Fruit fly (Drosophila melanogaster) whole organism, embryonic: ENCODE results near the gene CG9590.

Source experiments
- ATbp ChIP-seq: fragments of 200-800 bp; sonication (Bioruptor generic); optimal IDR thresholded peaks from 2 replicates; lab custom pipeline; 2017; ENCODE audit warnings: missing biosample characterization, mild to moderate bottlenecking, missing genetic modification characterization, missing genetic modification reagents
- CG10209 ChIP-seq: fragments of 200-800 bp; sonication (Bioruptor generic); optimal IDR thresholded peaks from 3 replicates; lab custom pipeline; 2017; ENCODE audit warnings: missing biosample characterization, mild to moderate bottlenecking, missing genetic modification characterization, missing genetic modification reagents
- CG10274 ChIP-seq: fragments of 200-800 bp; sonication (Bioruptor generic); optimal IDR thresholded peaks from 3 replicates; lab custom pipeline; 2017; ENCODE audit warnings: missing biosample characterization, mild to moderate bottlenecking, missing genetic modification characterization
- CG10366 ChIP-seq: fragments of 200-800 bp; sonication (Bioruptor generic); IDR thresholded peaks from 2 replicates; pipeline ENCODE4 v1.3.6; 2022; ENCODE audit warnings: missing biosample characterization, missing genetic modification characterization
- CG11560 ChIP-seq: fragments of 200-800 bp; sonication (Bioruptor generic); IDR thresholded peaks from 3 replicates; pipeline ENCODE4 v1.3.6; 2022; ENCODE audit warnings: missing biosample characterization, missing genetic modification characterization
- CG11723 ChIP-seq: fragments of 200-800 bp; sonication (Bioruptor generic); optimal IDR thresholded peaks from 2 replicates; lab custom pipeline; 2017; ENCODE audit warnings: missing biosample characterization, mild to moderate bottlenecking, missing genetic modification characterization
- CG13123 ChIP-seq: fragments of 200-800 bp; sonication (Bioruptor generic); optimal IDR thresholded peaks from 2 replicates; lab custom pipeline; 2016; ENCODE audit warnings: missing biosample characterization, missing genetic modification characterization
- CG15011 ChIP-seq: fragments of 200-800 bp; sonication (Bioruptor generic); optimal IDR thresholded peaks from 3 replicates; lab custom pipeline; 2018; ENCODE audit warnings: missing biosample characterization, mild to moderate bottlenecking, missing genetic modification characterization
- CG15073 ChIP-seq: fragments of 200-800 bp; sonication (Bioruptor generic); optimal IDR thresholded peaks from 2 replicates; lab custom pipeline; 2016; ENCODE audit warnings: missing biosample characterization, missing genetic modification characterization
- CG1529 ChIP-seq: fragments of 200-800 bp; sonication (Bioruptor generic); optimal IDR thresholded peaks from 3 replicates; lab custom pipeline; 2018; ENCODE audit warnings: missing biosample characterization, missing genetic modification characterization
- CG15479 ChIP-seq: fragments of 200-800 bp; sonication (Bioruptor generic); optimal IDR thresholded peaks from 3 replicates; lab custom pipeline; 2019; ENCODE audit warnings: missing biosample characterization, mild to moderate bottlenecking, missing genetic modification characterization, moderate library complexity
- CG17186 ChIP-seq: fragments of 200-800 bp; sonication (Bioruptor generic); optimal IDR thresholded peaks from 3 replicates; lab custom pipeline; 2017; ENCODE audit warnings: missing biosample characterization, missing genetic modification reagents, missing genetic modification characterization
- CG17802 ChIP-seq: fragments of 200-800 bp; sonication (Bioruptor generic); optimal IDR thresholded peaks from 2 replicates; lab custom pipeline; 2018; ENCODE audit warnings: missing biosample characterization, mild to moderate bottlenecking, missing genetic modification characterization, moderate library complexity
- CG18476 ChIP-seq: fragments of 200-800 bp; sonication (Bioruptor generic); optimal IDR thresholded peaks from 2 replicates; lab custom pipeline; 2016; ENCODE audit warnings: missing biosample characterization, mild to moderate bottlenecking, missing genetic modification characterization
- CG2199 ChIP-seq: fragments of 200-800 bp; sonication (Bioruptor generic); IDR thresholded peaks from 3 replicates; pipeline ENCODE4 v1.3.6; 2022; ENCODE audit warnings: missing biosample characterization, missing genetic modification characterization
- CG2678 ChIP-seq: fragments of 200-800 bp; sonication (Bioruptor generic); optimal IDR thresholded peaks from 3 replicates; lab custom pipeline; 2019; ENCODE audit warnings: missing biosample characterization, mild to moderate bottlenecking, missing genetic modification characterization, moderate library complexity
- CG30403 ChIP-seq: fragments of 200-800 bp; sonication (Bioruptor generic); optimal IDR thresholded peaks from 3 replicates; lab custom pipeline; 2016; ENCODE audit warnings: missing biosample characterization, missing genetic modification characterization
- CG31365 ChIP-seq: fragments of 200-800 bp; sonication (Bioruptor generic); optimal IDR thresholded peaks from 2 replicates; lab custom pipeline; 2018; ENCODE audit warnings: missing biosample characterization, mild to moderate bottlenecking, missing genetic modification characterization
- CG3163 ChIP-seq: fragments of 200-800 bp; sonication (Bioruptor generic); optimal IDR thresholded peaks from 3 replicates; lab custom pipeline; 2016; ENCODE audit warnings: missing biosample characterization, missing genetic modification characterization
- CG32767 ChIP-seq: fragments of 200-800 bp; sonication (Bioruptor generic); IDR thresholded peaks from 2 replicates; pipeline ENCODE4 v1.3.6; 2022; ENCODE audit warnings: missing biosample characterization, missing genetic modification characterization
- CG3726 ChIP-seq: fragments of 200-800 bp; sonication (Bioruptor generic); IDR thresholded peaks from 3 replicates; pipeline ENCODE4, ENCODE4 v1.3.6; 2022; ENCODE audit warnings: missing biosample characterization, missing genetic modification characterization
- CG4820 ChIP-seq: fragments of 200-800 bp; sonication (Bioruptor generic); optimal IDR thresholded peaks from 3 replicates; lab custom pipeline; 2016; ENCODE audit warnings: missing biosample characterization, missing genetic modification characterization
- Camta ChIP-seq: fragments of 200-800 bp; sonication (Bioruptor generic); optimal IDR thresholded peaks from 2 replicates; lab custom pipeline; 2016; ENCODE audit warnings: missing biosample characterization, missing genetic modification characterization
- D19B ChIP-seq: fragments of 200-800 bp; sonication (Bioruptor generic); optimal IDR thresholded peaks from 2 replicates; lab custom pipeline; 2017; ENCODE audit warnings: missing biosample characterization, mild to moderate bottlenecking, missing genetic modification characterization
- Dp ChIP-seq: fragments of 200-800 bp; sonication (Bioruptor generic); optimal IDR thresholded peaks from 2 replicates; lab custom pipeline; 2018; ENCODE audit warnings: missing biosample characterization, mild to moderate bottlenecking, missing genetic modification characterization, moderate library complexity
- E2f2 ChIP-seq: fragments of 200-800 bp; sonication (Bioruptor generic); IDR thresholded peaks from 2 replicates; pipeline ENCODE4 v1.3.6; 2022; ENCODE audit warnings: missing biosample characterization, missing genetic modification characterization
- Ets65A ChIP-seq: fragments of 200-800 bp; sonication (Bioruptor generic); peaks from one replicate; lab custom pipeline; 2016; ENCODE audit warnings: missing biosample characterization, missing genetic modification characterization
- HmgD ChIP-seq: fragments of 200-800 bp; sonication (Bioruptor generic); optimal IDR thresholded peaks from 3 replicates; lab custom pipeline; 2016; ENCODE audit warnings: missing biosample characterization, missing genetic modification characterization
- Hr78 ChIP-seq, 2 experiments: fragments of 200-800 bp in 1 of 2; fragments of >200 bp in 1 of 2; sonication (Bioruptor generic) in 1 of 2; optimal IDR thresholded peaks; 2 replicates each; lab custom pipeline; 2017 to 2019; ENCODE audit warnings: missing biosample characterization in 2 of 2, missing genetic modification characterization in 2 of 2, mild to moderate bottlenecking in 1 of 2, moderate library complexity in 1 of 2
- Lim3 ChIP-seq: fragments of 200-800 bp; sonication (Bioruptor generic); IDR thresholded peaks from 2 replicates; pipeline ENCODE4 v1.3.6; 2022; ENCODE audit warnings: missing biosample characterization, missing genetic modification characterization
- Nf-YB ChIP-seq: fragments of 200-800 bp; sonication (Bioruptor generic); optimal IDR thresholded peaks from 3 replicates; lab custom pipeline; 2019; ENCODE audit warnings: missing biosample characterization, mild to moderate bottlenecking, missing genetic modification characterization, moderate library complexity
- Optix ChIP-seq: fragments of 200-800 bp; sonication (Bioruptor generic); IDR thresholded peaks from 3 replicates; pipeline ENCODE4 v1.3.6; 2022; ENCODE audit warnings: missing biosample characterization, missing genetic modification characterization
- Scr ChIP-seq: fragments of 200-800 bp; sonication (Bioruptor generic); IDR thresholded peaks from 2 replicates; pipeline ENCODE4 v1.3.6; 2022; ENCODE audit warnings: missing biosample characterization, missing genetic modification characterization; ENCODE audit not compliant: partially characterized antibody
- bigmax ChIP-seq: fragments of 200-800 bp; sonication (Bioruptor generic); optimal IDR thresholded peaks from 2 replicates; lab custom pipeline; 2018; ENCODE audit warnings: missing biosample characterization, mild to moderate bottlenecking, missing genetic modification characterization
- eve ChIP-seq, 2 experiments: fragments of >200 bp; optimal IDR thresholded peaks; 2 replicates each; lab custom pipeline; 2017; ENCODE audit warnings: missing biosample characterization in 2 of 2, missing genetic modification characterization in 2 of 2
- eyg ChIP-seq: fragments of 200-800 bp; sonication (Bioruptor generic); optimal IDR thresholded peaks from 3 replicates; lab custom pipeline; 2016; ENCODE audit warnings: missing biosample characterization, missing genetic modification characterization
- h ChIP-seq: fragments of >200 bp; optimal IDR thresholded peaks from 2 replicates; lab custom pipeline; 2017
- inv ChIP-seq: fragments of 200-800 bp; sonication (Bioruptor generic); IDR thresholded peaks from 2 replicates; pipeline ENCODE4 v1.3.6; 2022; ENCODE audit warnings: missing biosample characterization, missing genetic modification characterization; ENCODE audit not compliant: partially characterized antibody
- kah ChIP-seq: fragments of 200-800 bp; sonication (Bioruptor generic); optimal IDR thresholded peaks from 2 replicates; lab custom pipeline; 2018; ENCODE audit warnings: missing biosample characterization, mild to moderate bottlenecking, missing genetic modification characterization
- org-1 ChIP-seq: fragments of 200-800 bp; sonication (Bioruptor generic); optimal IDR thresholded peaks from 2 replicates; lab custom pipeline; 2017; ENCODE audit warnings: missing biosample characterization, missing genetic modification characterization
- otp ChIP-seq: fragments of 200-800 bp; sonication (Bioruptor generic); IDR thresholded peaks from 3 replicates; pipeline ENCODE4, ENCODE4 v1.3.6; 2022; ENCODE audit warnings: missing biosample characterization, missing genetic modification characterization
- pan ChIP-seq, 4 experiments: fragments of >200 bp in 3 of 4; fragments of 200-800 bp in 1 of 4; sonication (Bioruptor generic) in 1 of 4; optimal IDR thresholded peaks in 3 of 4; IDR thresholded peaks in 1 of 4; 2 replicates each; pipeline versions ENCODE4 v1.3.6 to Lab custom; 2017 to 2022; ENCODE audit warnings: missing biosample characterization in 2 of 4, missing genetic modification characterization in 2 of 4, mixed read lengths in 1 of 4
- pb ChIP-seq: fragments of 200-800 bp; sonication (Bioruptor generic); optimal IDR thresholded peaks from 3 replicates; lab custom pipeline; 2016; ENCODE audit warnings: missing biosample characterization, missing genetic modification characterization
- pita ChIP-seq: fragments of 200-800 bp; sonication (Bioruptor generic); optimal IDR thresholded peaks from 2 replicates; lab custom pipeline; 2017; ENCODE audit warnings: missing biosample characterization, mild to moderate bottlenecking, missing genetic modification characterization
- scrt ChIP-seq: fragments of 200-800 bp; sonication (Bioruptor generic); optimal IDR thresholded peaks from 2 replicates; lab custom pipeline; 2018; ENCODE audit warnings: missing biosample characterization, mild to moderate bottlenecking, missing genetic modification characterization, moderate library complexity
- sens ChIP-seq: fragments of 200-800 bp; sonication (Bioruptor generic); peaks from one replicate; lab custom pipeline; 2016; ENCODE audit warnings: missing biosample characterization, missing genetic modification characterization
- sisA ChIP-seq: fragments of 200-800 bp; sonication (Bioruptor generic); IDR thresholded peaks from 2 replicates; pipeline ENCODE4 v1.3.6; 2022; ENCODE audit warnings: missing biosample characterization, missing genetic modification characterization
- sob ChIP-seq: fragments of 200-800 bp; sonication (Bioruptor generic); IDR thresholded peaks from 2 replicates; pipeline ENCODE4 v1.3.6; 2022; ENCODE audit warnings: missing biosample characterization, missing genetic modification characterization
- tll ChIP-seq, 2 experiments: fragments of 200-800 bp in 1 of 2; fragments of >200 bp in 1 of 2; sonication (Bioruptor generic) in 1 of 2; optimal IDR thresholded peaks; 2 replicates each; lab custom pipeline; 2017 to 2019; ENCODE audit warnings: missing biosample characterization in 2 of 2, missing genetic modification characterization in 2 of 2, mild to moderate bottlenecking in 1 of 2, moderate library complexity in 1 of 2
- trem ChIP-seq: fragments of 200-800 bp; optimal IDR thresholded peaks from 3 replicates; lab custom pipeline; 2019; ENCODE audit warnings: missing biosample characterization, mild to moderate bottlenecking, missing genetic modification characterization, moderate library complexity
- zfh2 ChIP-seq: fragments of 200-800 bp; sonication (Bioruptor generic); optimal IDR thresholded peaks from 2 replicates; lab custom pipeline; 2016; ENCODE audit warnings: missing biosample characterization, missing genetic modification characterization

CG9590 gene

DNA sequence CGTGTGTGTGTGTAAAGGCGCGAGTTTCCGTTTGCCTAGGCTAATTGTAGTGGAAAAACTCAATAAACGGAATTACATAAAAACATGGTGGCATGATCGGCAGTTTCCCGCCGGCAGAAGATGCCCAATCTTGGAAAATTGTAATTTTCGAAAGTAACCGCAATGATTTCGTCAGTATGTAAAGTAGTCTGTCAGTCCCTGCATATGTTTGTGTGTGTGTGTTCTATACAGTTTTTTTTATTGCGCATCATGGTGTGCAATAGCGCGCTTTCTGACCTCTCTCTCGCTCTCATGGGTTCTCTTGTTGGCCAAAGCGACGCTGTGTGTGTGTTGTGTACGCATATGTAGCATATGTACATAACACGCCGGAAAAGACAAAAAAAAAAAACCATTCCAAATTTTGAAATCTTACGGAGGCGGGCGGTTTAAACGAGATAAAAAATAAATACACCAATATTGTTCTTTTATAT lies 7.8 kb downstream of the CG9590 start (continued):
- TF ChIP-seq Optix: no peak
- TF ChIP-seq h (lab: Kevin White, UChicago): no peak
- peak; percentile 67; the same call in 1 of the 2 replicates for TF ChIP-seq CG32767 (GFP tag; lab: Robert Waterston, UW)
- peak; percentile 5 for TF ChIP-seq trem (tag; lab: Kevin White, UChicago)
- TF ChIP-seq CG17186 (GFP tag; lab: Kevin White, UChicago): no peak
- TF ChIP-seq CG13123 (GFP tag; lab: Kevin White, UChicago): peak; percentile 62
- peak; percentile 11 for TF ChIP-seq CG4820
- no peak for TF ChIP-seq Lim3 (GFP tag; lab: Robert Waterston, UW)
- TF ChIP-seq Nf-YB (GFP tag; lab: Kevin White, UChicago): no peak
- no peak for TF ChIP-seq pan (optimal IDR thresholded peaks at IDR 0.05; lab: Kevin White, UChicago)
- TF ChIP-seq pan (GFP tag; optimal IDR thresholded peaks at IDR 0.05 in 1 of 2, IDR thresholded peaks at IDR 0.05 in 1 of 2): no peak
- TF ChIP-seq CG10209 (GFP tag; lab: Kevin White, UChicago): no peak
- no peak for TF ChIP-seq CG3163 (GFP tag; lab: Kevin White, UChicago)
- TF ChIP-seq CG18476 (GFP tag; lab: Kevin White, UChicago): no peak
- no peak for TF ChIP-seq tll (GFP tag; optimal IDR thresholded peaks at IDR 0.05; lab: Kevin White, UChicago)
- no peak for TF ChIP-seq CG10366 (GFP tag; lab: Robert Waterston, UW)
- TF ChIP-seq Camta (GFP tag; lab: Kevin White, UChicago): no peak
- no peak for TF ChIP-seq bigmax (GFP tag; lab: Kevin White, UChicago)
- TF ChIP-seq CG15011 (GFP tag; lab: Kevin White, UChicago): peak; percentile 23
- TF ChIP-seq ATbp (GFP tag; lab: Kevin White, UChicago): peak; percentile 67
- TF ChIP-seq sens (GFP tag; lab: Kevin White, UChicago): peak; percentile 85
- no peak for TF ChIP-seq CG10274 (GFP tag; lab: Kevin White, UChicago)
- no peak for TF ChIP-seq CG2199 (GFP tag; lab: Robert Waterston, UW)
- no peak for TF ChIP-seq eve (GFP tag; optimal IDR thresholded peaks at IDR 0.05; lab: Kevin White, UChicago)
- no peak for TF ChIP-seq CG3726
- TF ChIP-seq CG15073 (GFP tag; lab: Kevin White, UChicago): no peak
- peak; percentile 87 for TF ChIP-seq CG15479 (GFP tag; lab: Kevin White, UChicago)
- TF ChIP-seq CG1529 (GFP tag; lab: Kevin White, UChicago): peak; percentile 0
- TF ChIP-seq sisA (GFP tag; lab: Robert Waterston, UW): no peak
- TF ChIP-seq Dp: peak; percentile 29
- no peak for TF ChIP-seq Hr78 (GFP tag; optimal IDR thresholded peaks at IDR 0.05; lab: Kevin White, UChicago)
- TF ChIP-seq zfh2 (GFP tag; lab: Kevin White, UChicago): peak; percentile 11
- TF ChIP-seq CG2678 (tag; lab: Kevin White, UChicago): no peak
- 0 out of 2 replicates have a peak, but pooled peaks have one; percentile 28 for TF ChIP-seq E2f2
- peak; percentile 22 for TF ChIP-seq eyg (GFP tag; lab: Kevin White, UChicago)
- TF ChIP-seq CG30403 (GFP tag; lab: Kevin White, UChicago): no peak
- no peak for TF ChIP-seq pita (GFP tag; lab: Kevin White, UChicago)
- TF ChIP-seq CG11560 (tag; lab: Robert Waterston, UW): no peak
- peak; percentile 78 for TF ChIP-seq HmgD (GFP tag; lab: Kevin White, UChicago)
- no peak for TF ChIP-seq org-1 (GFP tag; lab: Kevin White, UChicago)
- TF ChIP-seq otp (GFP tag; lab: Robert Waterston, UW): no peak
- TF ChIP-seq pb (GFP tag; lab: Kevin White, UChicago): no peak
- TF ChIP-seq scrt: no peak
- peak; percentile 59 for TF ChIP-seq sob (GFP tag; lab: Robert Waterston, UW)
- TF ChIP-seq kah (GFP tag; lab: Kevin White, UChicago): peak; percentile 37
- TF ChIP-seq Scr (GFP tag; lab: Robert Waterston, UW): no peak
- TF ChIP-seq CG11723: no peak
- no peak for TF ChIP-seq inv (GFP tag; lab: Robert Waterston, UW)
- TF ChIP-seq CG31365 (tag; lab: Kevin White, UChicago): no peak
- TF ChIP-seq D19B (GFP tag; lab: Kevin White, UChicago): no peak
- TF ChIP-seq Ets65A (GFP tag; lab: Kevin White, UChicago): no peak
- TF ChIP-seq CG17802 (tag; lab: Kevin White, UChicago): no peak
